Worm (Caenorhabditis elegans) whole organism, L3 larva: ENCODE data around the gene R11A8.1.
"Not testable (repeated sequence)": the region's sequence is repeated elsewhere in the genome, so short reads cannot be mapped to it uniquely, and the experiment has no call there.

Source experiments
- R02D3.7 ChIP-seq: fragments of 150-350 bp; optimal IDR thresholded peaks from 2 replicates; lab custom pipeline; 2014; ENCODE audit warnings: missing biosample characterization, missing genetic modification characterization
- ZK546.5 ChIP-seq: sonication (generic microtip); optimal IDR thresholded peaks from 2 replicates; lab custom pipeline; 2017; ENCODE audit warnings: missing biosample characterization, missing genetic modification characterization
- aly-2 ChIP-seq: fragments of 150-350 bp; optimal IDR thresholded peaks from 2 replicates; lab custom pipeline; 2014; ENCODE audit warnings: missing biosample characterization, missing genetic modification characterization
- ama-1 ChIP-seq: fragments of 150-350 bp; optimal IDR thresholded peaks from 2 replicates; lab custom pipeline; 2018
- ceh-16 ChIP-seq: sonication (generic microtip); optimal IDR thresholded peaks from 2 replicates; lab custom pipeline; 2017; ENCODE audit warnings: missing biosample characterization, missing genetic modification characterization
- ceh-82 ChIP-seq: fragments of 150-350 bp; optimal IDR thresholded peaks from 2 replicates; lab custom pipeline; 2014; ENCODE audit warnings: missing biosample characterization, missing genetic modification characterization
- egl-27 ChIP-seq: sonication (generic microtip); optimal IDR thresholded peaks from 4 replicates; lab custom pipeline; 2017; ENCODE audit warnings: missing biosample characterization, missing genetic modification reagents, missing genetic modification characterization
- egl-5 ChIP-seq: fragments of 150-350 bp; optimal IDR thresholded peaks from 2 replicates; lab custom pipeline; 2017; ENCODE audit warnings: missing biosample characterization, missing genetic modification reagents, missing genetic modification characterization, inconsistent platforms
- elt-1 ChIP-seq: fragments of 150-350 bp; optimal IDR thresholded peaks from 2 replicates; lab custom pipeline; 2014; ENCODE audit warnings: missing biosample characterization, missing genetic modification characterization
- elt-2 ChIP-seq: sonication (generic microtip); optimal IDR thresholded peaks from 2 replicates; lab custom pipeline; 2016; ENCODE audit warnings: missing genetic modification reagents, mild to moderate bottlenecking, missing genetic modification characterization, missing compliant biosample characterization
- elt-3 ChIP-seq, 3 experiments: fragments of 150-350 bp in 1 of 3; sonication (generic microtip) in 2 of 3; optimal IDR thresholded peaks; 2 replicates in 2 of 3; 4 replicates in 1 of 3; lab custom pipeline; 2014 to 2017; ENCODE audit warnings: missing biosample characterization in 3 of 3, missing genetic modification characterization in 3 of 3
- eor-1 ChIP-seq, 2 experiments: fragments of 150-350 bp; optimal IDR thresholded peaks; 2 replicates each; lab custom pipeline; 2014 to 2018; ENCODE audit warnings: missing biosample characterization in 2 of 2, missing genetic modification characterization in 2 of 2
- fkh-10 ChIP-seq: sonication (generic microtip); optimal IDR thresholded peaks from 2 replicates; lab custom pipeline; 2017; ENCODE audit warnings: missing biosample characterization, missing genetic modification reagents, missing genetic modification characterization
- fkh-2 ChIP-seq: fragments of 150-350 bp; optimal IDR thresholded peaks from 2 replicates; lab custom pipeline; 2014; ENCODE audit warnings: missing biosample characterization, missing genetic modification reagents, missing genetic modification characterization
- fos-1 ChIP-seq: fragments of 150-350 bp; optimal IDR thresholded peaks from 2 replicates; lab custom pipeline; 2014; ENCODE audit warnings: missing biosample characterization, missing genetic modification characterization
- hmg-11 ChIP-seq: sonication (generic microtip); optimal IDR thresholded peaks from 2 replicates; lab custom pipeline; 2016; ENCODE audit warnings: missing genetic modification characterization, missing compliant biosample characterization
- lin-15B ChIP-seq: fragments of 150-350 bp; optimal IDR thresholded peaks from 2 replicates; lab custom pipeline; 2014; ENCODE audit warnings: missing biosample characterization, missing genetic modification characterization
- lin-39 ChIP-seq: fragments of 150-350 bp; optimal IDR thresholded peaks from 2 replicates; lab custom pipeline; 2018; ENCODE audit warnings: missing biosample characterization, missing genetic modification reagents, missing genetic modification characterization
- mdl-1 ChIP-seq: fragments of 150-350 bp; optimal IDR thresholded peaks from 2 replicates; lab custom pipeline; 2014; ENCODE audit warnings: missing biosample characterization, missing genetic modification characterization
- nfya-1 ChIP-seq: sonication (generic microtip); optimal IDR thresholded peaks from 2 replicates; lab custom pipeline; 2017; ENCODE audit warnings: missing genetic modification characterization, mild to moderate bottlenecking, missing compliant biosample characterization, antibody characterized with exemption, moderate library complexity; ENCODE audit not compliant: insufficient read depth
- nhr-11 ChIP-seq: fragments of 150-350 bp; optimal IDR thresholded peaks from 2 replicates; lab custom pipeline; 2014; ENCODE audit warnings: missing biosample characterization, missing genetic modification characterization
- nhr-12 ChIP-seq: fragments of 150-350 bp; optimal IDR thresholded peaks from 2 replicates; lab custom pipeline; 2014; ENCODE audit warnings: missing biosample characterization, missing genetic modification characterization
- nhr-23 ChIP-seq: fragments of 150-350 bp; optimal IDR thresholded peaks from 2 replicates; lab custom pipeline; 2014; ENCODE audit warnings: missing biosample characterization, missing genetic modification reagents, missing genetic modification characterization
- nhr-237 ChIP-seq: fragments of 150-350 bp; optimal IDR thresholded peaks from 2 replicates; lab custom pipeline; 2014; ENCODE audit warnings: missing biosample characterization, missing genetic modification characterization
- nhr-43 ChIP-seq: sonication (generic microtip); optimal IDR thresholded peaks from 2 replicates; lab custom pipeline; 2016; ENCODE audit warnings: mild to moderate bottlenecking, missing genetic modification characterization, missing compliant biosample characterization; ENCODE audit not compliant: poor library complexity, severe bottlenecking
- nhr-76 ChIP-seq: fragments of 150-350 bp; sonication (generic microtip); optimal IDR thresholded peaks from 5 replicates; lab custom pipeline; 2014; ENCODE audit warnings: missing biosample characterization, missing genetic modification characterization
- nhr-77 ChIP-seq: fragments of 150-350 bp; optimal IDR thresholded peaks from 2 replicates; lab custom pipeline; 2014; ENCODE audit warnings: missing biosample characterization, missing genetic modification characterization
- pha-4 ChIP-seq: fragments of 150-350 bp; optimal IDR thresholded peaks from 2 replicates; lab custom pipeline; 2014; ENCODE audit warnings: missing biosample characterization, missing genetic modification reagents, missing genetic modification characterization
- pqm-1 ChIP-seq: fragments of 150-350 bp; optimal IDR thresholded peaks from 2 replicates; lab custom pipeline; 2017; ENCODE audit warnings: missing biosample characterization, missing genetic modification characterization, inconsistent platforms
- skn-1 ChIP-seq: fragments of 150-350 bp; optimal IDR thresholded peaks from 2 replicates; lab custom pipeline; 2014; ENCODE audit warnings: missing biosample characterization, missing genetic modification characterization
- snpc-4 ChIP-seq: fragments of 150-350 bp; optimal IDR thresholded peaks from 2 replicates; lab custom pipeline; 2014; ENCODE audit warnings: missing biosample characterization, missing genetic modification characterization
- tbx-2 ChIP-seq: sonication (generic microtip); optimal IDR thresholded peaks from 2 replicates; lab custom pipeline; 2016; ENCODE audit warnings: mild to moderate bottlenecking, missing genetic modification characterization, missing compliant biosample characterization
- zag-1 ChIP-seq: fragments of 150-350 bp; optimal IDR thresholded peaks from 2 replicates; lab custom pipeline; 2014; ENCODE audit warnings: missing biosample characterization, missing genetic modification characterization
- ztf-11 ChIP-seq: fragments of 150-350 bp; optimal IDR thresholded peaks from 2 replicates; lab custom pipeline; 2014; ENCODE audit warnings: missing biosample characterization, missing genetic modification characterization
- ztf-4 ChIP-seq: fragments of 150-350 bp; optimal IDR thresholded peaks from 2 replicates; lab custom pipeline; 2014; ENCODE audit warnings: missing biosample characterization, missing genetic modification characterization

R11A8.1 gene

ce11 chrIV:10322650-10323049 lies 34.3 kb downstream of the R11A8.1 start, which contains the start of gene R09E10.1:
Gene R09E10.1, minus strand, starts transcription at chrIV:10322750.
- TF ChIP-seq pqm-1, nhr-11, nhr-76 (tag; lab: Kevin White, UChicago): not testable (repeated sequence)
- TF ChIP-seq, all 47 proteins: peak for 0; not testable (repeated sequence) for 47

ce11 chrIV:10318199-10318598 lies 38.8 kb downstream of the R11A8.1 start, which contains the start of gene R09E10.2:
Gene R09E10.2, minus strand, starts transcription at chrIV:10318299.
- TF ChIP-seq nhr-11 (tag; lab: Kevin White, UChicago) (no peak), ceh-16 (tag; lab: Kevin White, UChicago) (no peak), pqm-1 (tag; lab: Kevin White, UChicago) (no peak), lin-39 (tag; lab: Kevin White, UChicago) (no peak), hmg-11 (tag; lab: Kevin White, UChicago) (no peak), pha-4 (no peak), elt-2 (tag; lab: Kevin White, UChicago) (no peak), nhr-237 (tag; lab: Kevin White, UChicago) (no peak), snpc-4 (tag; lab: Kevin White, UChicago) (no peak), fkh-10 (GFP tag; lab: Kevin White, UChicago) (no peak), mdl-1 (tag; lab: Kevin White, UChicago) (no peak), nhr-43 (tag; lab: Kevin White, UChicago) (no peak), ZK546.5 (tag; lab: Kevin White, UChicago) (no peak), nhr-76 (tag; lab: Kevin White, UChicago) (no peak), nhr-23 (no peak), ztf-4 (tag; lab: Kevin White, UChicago) (no peak), elt-3 (tag; optimal IDR thresholded peaks at IDR 0.05; lab: Kevin White, UChicago) (no peak), nfya-1 (tag; lab: Kevin White, UChicago) (no peak), nhr-12 (no peak)

- TF ChIP-seq tbx-2 (no peak), nhr-76 (tag; lab: Kevin White, UChicago) (no peak), skn-1 (no peak), aly-2 (tag; lab: Kevin White, UChicago) (no peak), egl-27 (no peak), ceh-16 (tag; lab: Kevin White, UChicago) (no peak), elt-3 (tag; optimal IDR thresholded peaks at IDR 0.05; lab: Kevin White, UChicago) (no peak), elt-1 (tag; lab: Kevin White, UChicago) (no peak), mdl-1 (tag; lab: Kevin White, UChicago) (no peak), ZK546.5 (tag; lab: Kevin White, UChicago) (no peak)
- TF ChIP-seq, all 47 proteins: peak for 0
Measured at ce11 chrIV:10313565-10313964, 43.4 kb downstream of the R11A8.1 start, which contains the start of gene acs-18. Gene acs-18, minus strand, starts transcription at chrIV:10313665.

ce11 chrIV:10311115-10311514 lies 45.9 kb downstream of the R11A8.1 start:
- TF ChIP-seq nhr-76 (tag; lab: Kevin White, UChicago) (no peak), aly-2 (tag; lab: Kevin White, UChicago) (no peak), nhr-77 (no peak), pqm-1 (tag; lab: Kevin White, UChicago) (no peak), R02D3.7 (no peak), zag-1 (no peak), hmg-11 (tag; lab: Kevin White, UChicago) (no peak), skn-1 (no peak), ztf-11 (tag; lab: Kevin White, UChicago) (no peak), eor-1 (tag; optimal IDR thresholded peaks at IDR 0.05; lab: Kevin White, UChicago) (no peak), egl-5 (tag; lab: Kevin White, UChicago) (no peak), lin-15B (tag; lab: Kevin White, UChicago) (no peak), fos-1 (tag; lab: Kevin White, UChicago) (no peak), ceh-82 (tag; lab: Kevin White, UChicago) (no peak), ztf-4 (tag; lab: Kevin White, UChicago) (no peak), snpc-4 (tag; lab: Kevin White, UChicago) (no peak), egl-27 (no peak), ama-1 (lab: Kevin White, UChicago) (no peak), fkh-2 (tag; lab: Kevin White, UChicago) (no peak), elt-1 (tag; lab: Kevin White, UChicago) (no peak)
